Worm (Caenorhabditis elegans): ENCODE measurements around the gene ptr-25.

DNA sequence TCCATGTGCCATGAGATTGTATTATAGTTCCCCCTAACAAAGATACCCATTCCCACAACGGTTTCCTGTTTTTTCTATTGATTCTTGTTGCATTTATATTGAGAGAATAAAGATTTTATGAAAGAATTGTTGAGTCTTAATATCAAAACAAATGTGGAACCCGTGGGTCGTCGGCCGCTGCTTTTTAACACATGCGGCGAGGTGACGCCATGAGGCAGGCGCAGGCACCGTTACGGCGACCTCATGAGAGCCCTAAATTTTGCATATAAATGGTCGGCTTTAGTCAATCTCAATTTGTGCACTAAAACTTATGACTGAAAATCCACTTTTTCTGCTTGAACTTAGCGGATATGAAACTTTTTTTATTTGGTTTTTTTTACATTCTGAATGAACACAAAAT lies 49.6 kb downstream of the ptr-25 start:
- TF ChIP-seq nhr-76 (tag; optimal IDR thresholded peaks at IDR 0.05) (no peak), unc-62 (GFP tag; optimal IDR thresholded peaks at IDR 0.05) (no peak), mep-1 (tag; optimal IDR thresholded peaks at IDR 0.05) (no peak), nhr-237 (tag; optimal IDR thresholded peaks at IDR 0.05) (no peak), snpc-4 (tag; optimal IDR thresholded peaks at IDR 0.05) (no peak), blmp-1 (tag; optimal IDR thresholded peaks at IDR 0.05) (no peak), elt-1 (tag; optimal IDR thresholded peaks at IDR 0.05; ENCODE audit: borderline replicate concordance, insufficient read depth) (no peak), nhr-28 (tag; optimal IDR thresholded peaks at IDR 0.05) (no peak), sem-2 (GFP tag; optimal IDR thresholded peaks at IDR 0.05) (no peak)
